Fruit fly (Drosophila melanogaster): Measurements from ENCODE around the gene CG8036.

CG8036 gene

dm6 chr3R:8668024-8668856 lies 572 bp downstream of the CG8036 start (continued):
- peak; percentile 52 for TF ChIP-seq CG14860 (GFP tag; IDR thresholded peaks at IDR 0.05; ENCODE audit: partially characterized antibody)
- TF ChIP-seq mld (GFP tag; IDR thresholded peaks at IDR 0.05; ENCODE audit: partially characterized antibody): peak; percentile 92
- no peak for TF ChIP-seq cas (GFP tag; IDR thresholded peaks at IDR 0.05)
- TF ChIP-seq CG6272 (GFP tag; IDR thresholded peaks at IDR 0.05): no peak
- no peak for TF ChIP-seq Oli (tag; optimal IDR thresholded peaks at IDR 0.05)
- TF ChIP-seq Myb (GFP tag; optimal IDR thresholded peaks at IDR 0.05): no peak
- TF ChIP-seq dimm (GFP tag; IDR thresholded peaks at IDR 0.05): no peak
- peak in 1 of 2 experiments; percentile 96 for TF ChIP-seq Pdp1 (GFP tag; optimal IDR thresholded peaks at IDR 0.05)
- TF ChIP-seq Drgx (GFP tag; IDR thresholded peaks at IDR 0.05): no peak
- TF ChIP-seq BtbVII (GFP tag; optimal IDR thresholded peaks at IDR 0.05): no peak
- no peak for TF ChIP-seq CG2202 (tag; optimal IDR thresholded peaks at IDR 0.05)
- TF ChIP-seq CG6654 (GFP tag; optimal IDR thresholded peaks at IDR 0.05): no peak
- TF ChIP-seq Sry-β (GFP tag; optimal IDR thresholded peaks at IDR 0.05): no peak
- no peak for TF ChIP-seq CG2129 (GFP tag; IDR thresholded peaks at IDR 0.05; ENCODE audit: partially characterized antibody)
- TF ChIP-seq bcd (GFP tag; optimal IDR thresholded peaks at IDR 0.05): no peak
- TF ChIP-seq CG11504 (tag; optimal IDR thresholded peaks at IDR 0.05): peak; percentile 7
- TF ChIP-seq ara (GFP tag; IDR thresholded peaks at IDR 0.05): no peak
- no peak for TF ChIP-seq ssp (GFP tag; IDR thresholded peaks at IDR 0.05)
- peak; percentile 44; the same call in 1 of the 2 replicates for TF ChIP-seq unc-4 (GFP tag; IDR thresholded peaks at IDR 0.05; ENCODE audit: partially characterized antibody)
- no peak for TF ChIP-seq nau (GFP tag; optimal IDR thresholded peaks at IDR 0.05)
- TF ChIP-seq CG13296 (GFP tag; optimal IDR thresholded peaks at IDR 0.05): no peak
- TF ChIP-seq CG34224 (GFP tag; IDR thresholded peaks at IDR 0.05; ENCODE audit: partially characterized antibody): no peak; the same call in none of the 3 replicates
- peak; percentile 40 for TF ChIP-seq sug (tag; optimal IDR thresholded peaks at IDR 0.05)
- TF ChIP-seq kah (GFP tag; optimal IDR thresholded peaks at IDR 0.05): peak; percentile 10
- no peak for TF ChIP-seq CG16815 (GFP tag; optimal IDR thresholded peaks at IDR 0.05)
- peak; percentile 9 for TF ChIP-seq wek (GFP tag; optimal IDR thresholded peaks at IDR 0.05)
- TF ChIP-seq D19A (tag; optimal IDR thresholded peaks at IDR 0.05): peak; percentile 52
- TF ChIP-seq CG34376 (GFP tag; optimal IDR thresholded peaks at IDR 0.05): peak; percentile 72
- TF ChIP-seq Doc2 (GFP tag; IDR thresholded peaks at IDR 0.05): no peak
- no peak for TF ChIP-seq D (optimal IDR thresholded peaks at IDR 0.05)
- no peak for TF ChIP-seq D (GFP tag; optimal IDR thresholded peaks at IDR 0.05)
- peak; percentile 76 for TF ChIP-seq Med (GFP tag)

- peak; percentile 86 for TF ChIP-seq exex (tag; optimal IDR thresholded peaks at IDR 0.05)
- TF ChIP-seq lov (optimal IDR thresholded peaks at IDR 0.05): no peak
- TF ChIP-seq lov (GFP tag; IDR thresholded peaks at IDR 0.05): peak; percentile 94
- peak; percentile 96 for TF ChIP-seq CG4328 (GFP tag; optimal IDR thresholded peaks at IDR 0.05)
- peak; percentile 94 for TF ChIP-seq CG9817 (tag; optimal IDR thresholded peaks at IDR 0.05)
- TF ChIP-seq hbn (GFP tag; IDR thresholded peaks at IDR 0.05; ENCODE audit: partially characterized antibody): peak; percentile 65; the same call in 1 of the 2 replicates
- TF ChIP-seq sima (GFP tag; optimal IDR thresholded peaks at IDR 0.05): peak; percentile 94
- TF ChIP-seq CG3163 (GFP tag; optimal IDR thresholded peaks at IDR 0.05): peak; percentile 100
- TF ChIP-seq Ptx1 (GFP tag; IDR thresholded peaks at IDR 0.05): peak; percentile 96
- 0 out of 2 replicates have a peak, but pooled peaks have one; percentile 48 for TF ChIP-seq CG2129 (GFP tag; IDR thresholded peaks at IDR 0.05; ENCODE audit: partially characterized antibody)
- peak; percentile 95 for TF ChIP-seq CG15514 (GFP tag; optimal IDR thresholded peaks at IDR 0.05)
- TF ChIP-seq Optix (GFP tag; IDR thresholded peaks at IDR 0.05): peak; percentile 95
- peak; percentile 99 for TF ChIP-seq CG34376 (GFP tag; optimal IDR thresholded peaks at IDR 0.05)
- peak; percentile 99 for TF ChIP-seq Kr (GFP tag; optimal IDR thresholded peaks at IDR 0.05)
- peak; percentile 91 for TF ChIP-seq D19B (GFP tag; optimal IDR thresholded peaks at IDR 0.05)
- peak; percentile 97 for TF ChIP-seq NfI (GFP tag; optimal IDR thresholded peaks at IDR 0.05)
- peak; percentile 83 for TF ChIP-seq Neu2 (GFP tag; optimal IDR thresholded peaks at IDR 0.05; ENCODE audit: borderline replicate concordance)
- TF ChIP-seq CG10321 (GFP tag; IDR thresholded peaks at IDR 0.05): peak; percentile 94
Measured at dm6 chr3R:8669029-8669707, 1.5 kb downstream of the CG8036 start.

All from whole organism, embryonic.